Worm (Caenorhabditis elegans): Measurements from ENCODE around the gene Y43B11AR.3.

ce11 chrIV:7045362-7045936 lies 38.1 kb downstream of the Y43B11AR.3 start:
- no peak for TF ChIP-seq pha-4 (tag; optimal IDR thresholded peaks at IDR 0.05)
- no peak for TF ChIP-seq sdz-38 (tag; optimal IDR thresholded peaks at IDR 0.05)
- TF ChIP-seq mel-28 (tag; optimal IDR thresholded peaks at IDR 0.05; ENCODE audit: borderline replicate concordance) = no peak
